Worm (Caenorhabditis elegans) whole organism, late embryonic: ENCODE data around the gene far-6.

Experiments used
- C38D4.7 ChIP-seq: fragments of 200-800 bp; sonication (Bioruptor generic); optimal IDR thresholded peaks from 2 replicates; lab custom pipeline; 2018; ENCODE audit warnings: mild to moderate bottlenecking, missing genetic modification characterization, moderate library complexity, missing compliant biosample characterization
- F13H6.1 ChIP-seq: sonication (generic microtip); optimal IDR thresholded peaks from 2 replicates; lab custom pipeline; 2016; ENCODE audit warnings: missing genetic modification characterization, missing compliant biosample characterization
- ama-1 ChIP-seq: fragments of 150-350 bp; optimal IDR thresholded peaks from 2 replicates; lab custom pipeline; 2014
- ceh-18 ChIP-seq: sonication (generic microtip); optimal IDR thresholded peaks from 2 replicates; lab custom pipeline; 2016; ENCODE audit warnings: missing genetic modification characterization, missing compliant biosample characterization
- ceh-19 ChIP-seq: fragments of 200-800 bp; sonication (Bioruptor generic); optimal IDR thresholded peaks from 2 replicates; lab custom pipeline; 2018; ENCODE audit warnings: mild to moderate bottlenecking, missing genetic modification characterization, missing compliant biosample characterization
- ceh-2 ChIP-seq: sonication (generic microtip); optimal IDR thresholded peaks from 2 replicates; lab custom pipeline; 2016; ENCODE audit warnings: missing genotype, missing genetic modification characterization, missing compliant biosample characterization
- ceh-22 ChIP-seq: sonication (generic microtip); optimal IDR thresholded peaks from 2 replicates; lab custom pipeline; 2017; ENCODE audit warnings: missing biosample characterization, missing genetic modification characterization
- ceh-24 ChIP-seq: sonication (generic microtip); optimal IDR thresholded peaks from 2 replicates; lab custom pipeline; 2016; ENCODE audit warnings: mild to moderate bottlenecking, missing genetic modification characterization, missing compliant biosample characterization
- ceh-30 ChIP-seq: fragments of 150-350 bp; optimal IDR thresholded peaks from 2 replicates; lab custom pipeline; 2014; ENCODE audit warnings: missing biosample characterization, missing genetic modification characterization
- ceh-34 ChIP-seq: sonication (generic microtip); optimal IDR thresholded peaks from 2 replicates; lab custom pipeline; 2016; ENCODE audit warnings: mild to moderate bottlenecking, missing genetic modification characterization, missing compliant biosample characterization
- ceh-48 ChIP-seq: sonication (generic microtip); optimal IDR thresholded peaks from 2 replicates; lab custom pipeline; 2016; ENCODE audit warnings: missing genetic modification characterization, inconsistent platforms, missing compliant biosample characterization
- ceh-6 ChIP-seq: fragments of 200-800 bp; sonication (Bioruptor generic); optimal IDR thresholded peaks from 2 replicates; lab custom pipeline; 2018; ENCODE audit warnings: mild to moderate bottlenecking, missing genetic modification characterization, missing compliant biosample characterization
- ceh-9 ChIP-seq: sonication (generic microtip); optimal IDR thresholded peaks from 2 replicates; lab custom pipeline; 2016; ENCODE audit warnings: mild to moderate bottlenecking, missing genetic modification characterization, inconsistent platforms, missing compliant biosample characterization
- dmd-4 ChIP-seq: sonication (generic microtip); optimal IDR thresholded peaks from 2 replicates; lab custom pipeline; 2016; ENCODE audit warnings: borderline replicate concordance, missing genetic modification characterization, missing compliant biosample characterization
- dve-1 ChIP-seq: sonication (generic microtip); optimal IDR thresholded peaks from 2 replicates; lab custom pipeline; 2017; ENCODE audit warnings: antibody characterized with exemption, mild to moderate bottlenecking, missing genetic modification characterization, missing compliant biosample characterization
- ets-4 ChIP-seq: sonication (generic microtip); optimal IDR thresholded peaks from 2 replicates; lab custom pipeline; 2016; ENCODE audit warnings: missing genetic modification characterization, missing compliant biosample characterization
- eyg-1 ChIP-seq: sonication (generic microtip); optimal IDR thresholded peaks from 2 replicates; lab custom pipeline; 2016; ENCODE audit warnings: missing genotype, missing genetic modification characterization, missing compliant biosample characterization
- fax-1 ChIP-seq: sonication (generic microtip); optimal IDR thresholded peaks from 2 replicates; lab custom pipeline; 2016; ENCODE audit warnings: missing genotype, missing genetic modification characterization, missing compliant biosample characterization
- fkh-6 ChIP-seq: sonication (generic microtip); optimal IDR thresholded peaks from 2 replicates; lab custom pipeline; 2016; ENCODE audit warnings: missing genetic modification characterization, missing compliant biosample characterization
- gmeb-2 ChIP-seq: sonication (generic microtip); optimal IDR thresholded peaks from 2 replicates; lab custom pipeline; 2016; ENCODE audit warnings: missing genetic modification characterization, inconsistent platforms, missing compliant biosample characterization
- hlh-15 ChIP-seq: sonication (generic microtip); optimal IDR thresholded peaks from 2 replicates; lab custom pipeline; 2016; ENCODE audit warnings: missing genetic modification characterization, missing compliant biosample characterization
- lim-6 ChIP-seq: sonication (generic microtip); optimal IDR thresholded peaks from 2 replicates; lab custom pipeline; 2016; ENCODE audit warnings: missing genetic modification characterization, missing compliant biosample characterization
- lin-11 ChIP-seq: fragments of 200-800 bp; sonication (Bioruptor generic); optimal IDR thresholded peaks from 2 replicates; lab custom pipeline; 2018; ENCODE audit warnings: mild to moderate bottlenecking, missing genetic modification characterization, missing compliant biosample characterization
- mec-3 ChIP-seq: sonication (generic microtip); optimal IDR thresholded peaks from 2 replicates; lab custom pipeline; 2016; ENCODE audit warnings: borderline replicate concordance, missing genetic modification characterization, missing compliant biosample characterization
- nfya-1 ChIP-seq: sonication (generic microtip); optimal IDR thresholded peaks from 2 replicates; lab custom pipeline; 2017; ENCODE audit warnings: missing genetic modification characterization, mild to moderate bottlenecking, missing compliant biosample characterization, antibody characterized with exemption, moderate library complexity
- nhr-11 ChIP-seq: fragments of 150-350 bp; optimal IDR thresholded peaks from 2 replicates; lab custom pipeline; 2014; ENCODE audit warnings: missing biosample characterization, missing genetic modification characterization
- odd-2 ChIP-seq: sonication (generic microtip); optimal IDR thresholded peaks from 2 replicates; lab custom pipeline; 2017; ENCODE audit warnings: antibody characterized with exemption, mild to moderate bottlenecking, missing genetic modification characterization, missing compliant biosample characterization
- pag-3 ChIP-seq: sonication (generic microtip); optimal IDR thresholded peaks from 2 replicates; lab custom pipeline; 2016; ENCODE audit warnings: missing compliant biosample characterization, missing genetic modification characterization, borderline replicate concordance
- pat-9 ChIP-seq: fragments of 200-800 bp; sonication (Bioruptor generic); optimal IDR thresholded peaks from 2 replicates; lab custom pipeline; 2018; ENCODE audit warnings: mild to moderate bottlenecking, missing genetic modification characterization, moderate library complexity, missing compliant biosample characterization
- pax-1 ChIP-seq: fragments of 150-350 bp; optimal IDR thresholded peaks from 2 replicates; lab custom pipeline; 2014; ENCODE audit warnings: missing biosample characterization, missing genetic modification characterization
- pha-2 ChIP-seq: sonication (generic microtip); optimal IDR thresholded peaks from 2 replicates; lab custom pipeline; 2017; ENCODE audit warnings: mild to moderate bottlenecking, missing genetic modification characterization, missing compliant biosample characterization
- pqm-1 ChIP-seq: sonication (generic microtip); optimal IDR thresholded peaks from 2 replicates; lab custom pipeline; 2016; ENCODE audit warnings: missing genetic modification characterization, missing compliant biosample characterization
- sdc-2 ChIP-seq: sonication (generic microtip); optimal IDR thresholded peaks from 2 replicates; lab custom pipeline; 2016; ENCODE audit warnings: missing genotype, missing genetic modification characterization, missing compliant biosample characterization
- sox-4 ChIP-seq: sonication (generic microtip); optimal IDR thresholded peaks from 2 replicates; lab custom pipeline; 2017; ENCODE audit warnings: mild to moderate bottlenecking, missing genetic modification characterization, inconsistent platforms, missing compliant biosample characterization
- tbx-2 ChIP-seq: sonication (generic microtip); optimal IDR thresholded peaks from 2 replicates; lab custom pipeline; 2016; ENCODE audit warnings: missing genetic modification characterization, missing compliant biosample characterization
- tbx-7 ChIP-seq: sonication (generic microtip); optimal IDR thresholded peaks from 2 replicates; lab custom pipeline; 2016; ENCODE audit warnings: missing genotype, missing genetic modification characterization, missing compliant biosample characterization
- unc-3 ChIP-seq, 2 experiments: fragments of 200-800 bp in 1 of 2; sonication (Bioruptor generic) in 1 of 2; sonication (generic microtip) in 1 of 2; conservative IDR thresholded peaks in 1 of 2; optimal IDR thresholded peaks in 1 of 2; 2 replicates each; pipeline versions ENCODE4 v1.3.6 to Lab custom; 2016 to 2022; ENCODE audit warnings: missing compliant biosample characterization in 2 of 2, missing genetic modification characterization in 2 of 2, missing genetic modification reagents in 1 of 2
- unc-55 ChIP-seq: sonication (generic microtip); optimal IDR thresholded peaks from 2 replicates; lab custom pipeline; 2017; ENCODE audit warnings: missing biosample characterization, missing genetic modification reagents, missing genetic modification characterization
- zip-5 ChIP-seq: sonication (generic microtip); optimal IDR thresholded peaks from 2 replicates; lab custom pipeline; 2016; ENCODE audit warnings: missing genetic modification characterization, missing compliant biosample characterization

far-6 gene

ce11 chrIV:13331285-13331684 is 3.1 kb downstream of the far-6 start, which contains the start of gene pqn-74:
Gene pqn-74, minus strand, starts transcription at chrIV:13331406.
- no peak for TF ChIP-seq ceh-2 (tag; lab: Kevin White, UChicago)
- TF ChIP-seq ceh-48 (tag; lab: Kevin White, UChicago), result no peak
- no peak for TF ChIP-seq ceh-18 (tag; lab: Kevin White, UChicago)
- TF ChIP-seq pag-3, result no peak
- no peak for TF ChIP-seq tbx-7 (tag; lab: Kevin White, UChicago)
- TF ChIP-seq pat-9, result no peak
- no peak for TF ChIP-seq sox-4 (tag; lab: Kevin White, UChicago)
- no peak for TF ChIP-seq fkh-6
- TF ChIP-seq F13H6.1 (tag; lab: Kevin White, UChicago), result no peak
- TF ChIP-seq pqm-1 (tag; lab: Kevin White, UChicago), result no peak
- no peak for TF ChIP-seq ceh-22 (tag; lab: Kevin White, UChicago)
- TF ChIP-seq sdc-2, result no peak
- no peak for TF ChIP-seq nfya-1 (tag; lab: Kevin White, UChicago)
- no peak for TF ChIP-seq ceh-6 (GFP tag; lab: Kevin White, UChicago)

ce11 chrIV:13334287-13334686 is 6.1 kb downstream of the far-6 start:
- TF ChIP-seq zip-5 (tag; lab: Kevin White, UChicago) (no peak), C38D4.7 (GFP tag; lab: Kevin White, UChicago) (no peak), gmeb-2 (tag; lab: Kevin White, UChicago) (no peak), ama-1 (lab: Kevin White, UChicago) (no peak), ets-4 (no peak), ceh-34 (tag; lab: Kevin White, UChicago) (no peak), tbx-2 (tag; lab: Kevin White, UChicago) (no peak), dmd-4 (no peak), ceh-6 (GFP tag; lab: Kevin White, UChicago) (no peak), pax-1 (tag; lab: Kevin White, UChicago) (no peak), ceh-30 (tag; lab: Kevin White, UChicago) (no peak), fkh-6 (no peak), ceh-24 (no peak), hlh-15 (no peak), pag-3 (no peak), ceh-19 (GFP tag; lab: Kevin White, UChicago) (no peak), unc-3 (GFP tag; conservative IDR thresholded peaks at IDR 0.05; lab: Robert Waterston, UW) (no peak), unc-3 (tag; optimal IDR thresholded peaks at IDR 0.05; lab: Kevin White, UChicago) (no peak), nhr-11 (tag; lab: Kevin White, UChicago) (no peak), dve-1 (tag; lab: Kevin White, UChicago) (no peak), lin-11 (tag; lab: Kevin White, UChicago) (no peak)

ce11 chrIV:13342555-13342954 is 14.4 kb downstream of the far-6 start, which contains the start of gene W02A2.5:
Gene W02A2.5, plus strand, starts transcription at chrIV:13342855.
- no peak for TF ChIP-seq ceh-48 (tag; lab: Kevin White, UChicago)
- no peak for TF ChIP-seq ceh-30 (tag; lab: Kevin White, UChicago)
- no peak for TF ChIP-seq lim-6 (tag; lab: Kevin White, UChicago)
- TF ChIP-seq mec-3 (tag; lab: Kevin White, UChicago), result no peak
- TF ChIP-seq dve-1 (tag; lab: Kevin White, UChicago), result no peak
- no peak for TF ChIP-seq unc-55 (GFP tag; lab: Kevin White, UChicago)
- no peak for TF ChIP-seq unc-3 (GFP tag; conservative IDR thresholded peaks at IDR 0.05; lab: Robert Waterston, UW)
- no peak for TF ChIP-seq unc-3 (tag; optimal IDR thresholded peaks at IDR 0.05; lab: Kevin White, UChicago)
- TF ChIP-seq gmeb-2 (tag; lab: Kevin White, UChicago), result no peak
- no peak for TF ChIP-seq fax-1
- no peak for TF ChIP-seq pha-2 (tag; lab: Kevin White, UChicago)
- TF ChIP-seq odd-2 (tag; lab: Kevin White, UChicago), result no peak
- TF ChIP-seq ceh-9 (tag; lab: Kevin White, UChicago), result no peak
- no peak for TF ChIP-seq eyg-1
